Fruit fly (Drosophila melanogaster) S2 (cell line): ENCODE data around the gene Ekar.

Source experiments
- CG8478 ChIP-seq: fragments of >200 bp; optimal IDR thresholded peaks from 2 replicates; lab custom pipeline; 2018
- CTCF ChIP-seq, 2 experiments: fragments of >200 bp; optimal IDR thresholded peaks; 2 replicates each; lab custom pipeline; 2018

Ekar gene

dm6 chr4:646414-647016, at the start of gene Ekar:
Gene Ekar (minus strand): TSS chr4:646556.
- no peak for TF ChIP-seq CTCF (optimal IDR thresholded peaks at IDR 0.05; lab: Kevin White, UChicago)
- no peak for TF ChIP-seq CG8478 (lab: Kevin White, UChicago)

DNA sequence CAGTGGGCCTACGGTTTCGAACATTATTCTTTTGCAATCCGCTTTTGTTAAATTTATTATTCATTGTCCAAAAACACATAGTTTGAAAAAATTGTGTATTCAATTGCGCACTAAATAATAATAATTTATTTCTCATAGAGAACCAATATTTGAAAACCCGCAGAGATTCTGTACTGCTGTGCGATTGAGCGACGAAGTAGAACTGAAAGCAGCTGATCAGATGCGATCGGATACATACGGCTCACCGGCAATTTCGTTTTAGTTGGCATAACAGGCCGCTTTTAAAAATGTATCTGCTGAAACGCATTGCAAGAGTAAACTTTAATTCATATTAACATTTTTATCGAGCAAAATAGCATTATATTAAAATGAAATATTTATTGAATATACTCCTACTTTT, 49.5 kb upstream of the Ekar start, which contains the start of gene myo:
Gene myo, minus strand, starts transcription at position 211 of the 400 bp plus-strand sequence.
- TF ChIP-seq CG8478 (lab: Kevin White, UChicago) (no peak), CTCF (optimal IDR thresholded peaks at IDR 0.05; lab: Kevin White, UChicago) (no peak)

DNA sequence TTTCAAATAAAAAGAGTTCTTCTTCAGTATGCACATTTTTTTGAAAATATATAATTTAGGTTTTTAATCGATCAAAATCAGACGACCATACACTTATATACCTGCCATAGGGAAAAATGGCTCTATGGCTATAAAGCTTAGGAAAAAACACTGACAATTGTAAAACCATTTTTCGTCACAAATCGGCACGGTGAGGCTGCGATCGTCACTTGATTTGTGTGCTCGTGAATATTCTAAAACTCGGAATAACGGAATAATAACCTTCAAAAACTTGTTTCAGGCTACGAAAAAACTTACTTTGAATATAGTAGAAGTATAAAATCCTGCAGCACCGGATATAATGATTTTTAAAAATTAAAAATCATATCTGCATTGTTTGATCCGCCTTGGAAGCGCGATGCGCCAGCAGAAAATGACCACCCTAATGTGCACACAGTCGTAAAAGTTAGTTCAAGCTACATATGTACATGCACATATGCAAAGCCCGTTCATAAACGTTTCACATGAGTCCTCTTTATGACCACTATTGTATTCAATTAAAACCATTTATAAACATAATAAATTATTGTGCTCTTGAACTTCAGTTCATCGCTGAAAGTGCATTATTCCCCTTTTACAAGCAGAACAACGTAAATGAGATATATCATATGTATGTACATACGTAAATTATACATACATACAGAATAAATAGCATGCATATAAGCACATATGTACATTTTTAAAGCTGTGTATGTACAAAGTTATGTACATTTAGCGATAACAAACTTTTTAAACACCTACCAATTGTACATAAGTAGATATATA, 48.8 kb upstream of the Ekar start:
- TF ChIP-seq CG8478 (lab: Kevin White, UChicago): no peak
- no peak for TF ChIP-seq CTCF (optimal IDR thresholded peaks at IDR 0.05; lab: Kevin White, UChicago)

- no peak for TF ChIP-seq CG8478 (lab: Kevin White, UChicago)
- TF ChIP-seq CTCF (optimal IDR thresholded peaks at IDR 0.05; lab: Kevin White, UChicago): no peak
Measured at dm6 chr4:670905-671419, 24.6 kb upstream of the Ekar start, which contains the start of gene CG11360. Gene CG11360 (plus strand): TSS chr4:671142.

DNA sequence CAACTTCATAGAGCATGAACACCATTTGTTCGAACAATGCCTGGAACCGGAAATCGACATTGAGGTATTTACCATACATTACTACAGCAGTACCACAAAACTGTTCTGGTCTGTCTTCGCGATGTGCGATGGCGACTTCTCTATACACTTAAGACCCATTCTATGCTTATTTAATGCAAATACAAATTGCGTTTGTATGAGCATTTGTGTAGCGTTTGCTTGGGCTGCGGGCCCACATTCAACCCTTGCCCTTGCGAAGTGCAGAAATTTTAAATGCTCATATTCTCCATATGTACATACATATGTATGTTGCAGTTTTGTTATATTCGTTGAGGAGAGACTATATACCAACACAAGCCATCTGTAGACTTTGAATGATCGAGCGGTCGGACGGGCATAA, 17.9 kb upstream of the Ekar start:
- TF ChIP-seq CG8478 (lab: Kevin White, UChicago) (no peak), CTCF (optimal IDR thresholded peaks at IDR 0.05; lab: Kevin White, UChicago) (no peak)

DNA sequence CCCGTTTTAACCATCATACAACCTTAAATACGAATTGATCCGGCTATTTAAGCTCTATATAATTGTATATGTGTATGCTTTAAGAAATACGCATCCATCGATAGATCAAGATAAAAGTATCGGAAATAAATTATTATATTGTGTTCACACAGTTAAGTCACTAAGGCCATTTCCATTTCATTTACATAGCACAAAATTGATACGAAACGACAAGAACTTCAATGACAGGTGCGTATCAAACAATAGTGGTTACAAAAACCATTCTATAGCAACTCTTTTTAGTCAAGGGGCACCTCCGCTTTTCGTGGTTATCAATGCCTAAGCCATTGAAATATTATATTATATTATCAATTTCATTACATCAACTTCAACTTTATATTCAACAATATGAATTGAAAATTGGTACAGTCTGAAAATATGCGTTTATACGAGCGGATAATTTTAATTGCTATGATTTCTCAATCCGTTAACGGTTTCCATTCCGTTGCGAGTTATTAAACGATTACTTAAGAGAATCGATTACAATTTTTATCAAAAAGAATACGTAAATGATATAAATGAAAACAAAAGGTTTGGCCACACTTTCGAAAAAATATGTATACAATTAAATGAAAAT, 16.8 kb upstream of the Ekar start, which contains the start of the genes CG46466 and Slip1:
Gene CG46466, minus strand, starts transcription at position 70 of the 616 bp plus-strand sequence.
Gene Slip1, plus strand, starts transcription at position 567 of the 616 bp plus-strand sequence.
- no peak for TF ChIP-seq CG8478 (lab: Kevin White, UChicago)
- no peak for TF ChIP-seq CTCF (optimal IDR thresholded peaks at IDR 0.05; lab: Kevin White, UChicago)

- TF ChIP-seq CG8478 (lab: Kevin White, UChicago) (no peak), CTCF (optimal IDR thresholded peaks at IDR 0.05; lab: Kevin White, UChicago) (no peak)
Measured at dm6 chr4:662101-662500, 15.7 kb upstream of the Ekar start.

- no peak for TF ChIP-seq CTCF (optimal IDR thresholded peaks at IDR 0.05; lab: Kevin White, UChicago)
- no peak for TF ChIP-seq CG8478 (lab: Kevin White, UChicago)
Measured at dm6 chr4:659884-660846, 13.8 kb upstream of the Ekar start, which contains the start of gene gw. Gene gw (minus strand): TSS chr4:660608.

- TF ChIP-seq CG8478 (lab: Kevin White, UChicago) (no peak), CTCF (optimal IDR thresholded peaks at IDR 0.05; lab: Kevin White, UChicago) (no peak)
Measured at dm6 chr4:659058-659588, 12.8 kb upstream of the Ekar start.

DNA sequence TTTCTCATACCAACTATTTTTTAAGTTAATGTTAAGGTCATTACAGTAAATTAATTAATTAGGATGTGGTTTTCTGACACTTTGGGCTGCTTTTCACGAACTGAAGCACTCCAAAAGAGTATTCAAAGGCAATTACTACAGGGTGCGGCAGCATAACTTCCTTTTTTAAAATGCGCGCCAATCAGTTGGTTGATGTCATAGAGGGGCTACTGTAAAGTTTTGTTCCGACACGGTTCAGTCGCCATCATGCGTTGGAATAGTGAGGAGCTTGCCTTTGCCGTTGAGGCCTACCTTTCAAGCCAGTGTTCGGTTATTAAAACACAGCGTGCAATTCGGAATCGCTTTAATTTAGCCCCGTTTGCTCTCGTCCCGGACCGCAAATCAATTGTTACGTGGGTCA, 1.0 kb upstream of the Ekar start:
- no peak for TF ChIP-seq CTCF (optimal IDR thresholded peaks at IDR 0.05; lab: Kevin White, UChicago)
- no peak for TF ChIP-seq CG8478 (lab: Kevin White, UChicago)

DNA sequence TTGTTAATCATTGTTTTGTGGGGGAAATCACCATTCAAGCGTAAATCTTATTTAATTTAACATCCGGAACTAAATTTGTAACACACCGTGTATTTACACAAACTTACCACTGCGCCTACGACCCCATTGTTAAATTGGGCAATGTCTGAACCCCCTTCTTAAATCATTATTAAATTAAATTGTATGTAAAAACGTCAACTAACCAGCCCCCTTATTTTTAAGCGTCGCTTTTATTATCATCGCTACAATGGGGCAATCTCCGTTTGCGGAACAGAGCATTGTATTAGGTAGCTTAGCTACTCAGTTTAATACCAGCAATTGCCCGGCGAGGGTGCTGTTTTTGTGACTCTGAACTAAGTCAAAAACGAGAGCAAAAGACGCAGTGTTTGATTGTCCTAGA, 17.0 kb downstream of the Ekar start, which contains the start of gene Gat:
Gene Gat, plus strand, starts transcription at position 301 of the 400 bp plus-strand sequence.
- no peak for TF ChIP-seq CTCF (optimal IDR thresholded peaks at IDR 0.05; lab: Kevin White, UChicago)
- TF ChIP-seq CG8478 (lab: Kevin White, UChicago): no peak

DNA sequence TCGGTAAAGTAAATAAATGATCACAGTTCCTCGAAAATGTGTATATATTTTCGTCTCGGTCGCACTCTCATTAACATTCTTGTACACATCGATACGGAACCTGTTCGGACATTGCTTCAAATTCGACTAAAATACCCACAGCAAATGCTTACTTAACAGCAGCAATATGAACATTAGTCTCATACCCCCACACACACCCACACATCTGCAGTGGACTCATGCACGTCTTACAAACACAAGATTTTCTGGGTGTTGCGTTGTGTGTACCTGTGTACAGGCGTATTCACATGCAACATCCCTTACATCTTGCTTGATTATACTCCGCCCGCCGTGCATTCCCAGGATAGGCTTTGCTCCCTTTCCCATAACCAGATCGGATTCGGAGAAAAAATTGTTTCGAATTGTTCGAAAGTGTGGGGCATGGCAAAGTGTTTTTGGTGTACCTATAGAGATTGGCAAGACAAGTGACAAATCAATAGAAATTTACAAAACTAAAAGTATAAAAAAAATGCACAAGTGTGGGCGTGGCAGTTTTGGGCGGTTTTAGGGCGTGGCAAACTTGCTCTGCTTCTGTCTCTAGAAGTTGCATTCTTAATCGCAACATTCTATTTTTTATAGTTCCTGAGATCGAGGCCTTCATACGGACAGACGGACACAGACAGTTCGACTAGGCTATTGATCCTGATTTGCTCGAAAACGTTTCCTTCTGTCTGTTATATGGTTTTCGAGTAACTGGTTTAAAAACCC, 20.3 kb downstream of the Ekar start, which contains the start of gene mav:
Gene mav, minus strand, starts transcription at position 134 of the 747 bp plus-strand sequence.
- no peak for TF ChIP-seq CG8478 (lab: Kevin White, UChicago)
